Fruit fly (Drosophila melanogaster) whole organism, pupa: Measurements from ENCODE around the gene CG9338.

Experiments used
- CG10348 ChIP-seq: fragments of 200-800 bp; sonication (Bioruptor generic); IDR thresholded peaks from 2 replicates; pipeline ENCODE4 v1.3.6; 2022; ENCODE audit warnings: missing biosample characterization, missing genetic modification characterization
- CG12605 ChIP-seq: fragments of 200-800 bp; sonication (Bioruptor generic); IDR thresholded peaks from 2 replicates; pipeline ENCODE4 v1.3.6; 2022; ENCODE audit warnings: missing biosample characterization, missing genetic modification characterization
- CG13204 ChIP-seq: fragments of 200-800 bp; sonication (Bioruptor generic); optimal IDR thresholded peaks from 2 replicates; lab custom pipeline; 2018; ENCODE audit warnings: missing biosample characterization, mild to moderate bottlenecking, missing genetic modification characterization, moderate library complexity
- CG14655 ChIP-seq: fragments of 200-800 bp; sonication (Bioruptor generic); optimal IDR thresholded peaks from 3 replicates; lab custom pipeline; 2017; ENCODE audit warnings: mild to moderate bottlenecking, missing biosample characterization, missing genetic modification reagents, missing genetic modification characterization
- CG15710 ChIP-seq: fragments of 200-800 bp; sonication (Bioruptor generic); optimal IDR thresholded peaks from 2 replicates; lab custom pipeline; 2018; ENCODE audit warnings: missing biosample characterization, mild to moderate bottlenecking, missing genetic modification characterization, moderate library complexity
- CG17806 ChIP-seq: fragments of 200-800 bp; sonication (Bioruptor generic); optimal IDR thresholded peaks from 2 replicates; lab custom pipeline; 2018; ENCODE audit warnings: missing biosample characterization, mild to moderate bottlenecking, missing genetic modification characterization, moderate library complexity
- CG32121 ChIP-seq: fragments of 200-800 bp; sonication (Bioruptor generic); IDR thresholded peaks from 2 replicates; pipeline ENCODE4 v1.3.6; 2022; ENCODE audit warnings: missing biosample characterization, missing genetic modification characterization
- CG34367 ChIP-seq: fragments of 200-800 bp; sonication (Bioruptor generic); optimal IDR thresholded peaks from 2 replicates; lab custom pipeline; 2018; ENCODE audit warnings: missing biosample characterization, mild to moderate bottlenecking, missing genetic modification characterization
- CG4496 ChIP-seq: fragments of 200-800 bp; sonication (Bioruptor generic); IDR thresholded peaks from 3 replicates; pipeline ENCODE4 v1.3.6; 2022; ENCODE audit warnings: missing biosample characterization, missing genetic modification characterization
- CG8159 ChIP-seq: fragments of 200-800 bp; sonication (Bioruptor generic); optimal IDR thresholded peaks from 3 replicates; lab custom pipeline; 2018; ENCODE audit warnings: missing biosample characterization, mild to moderate bottlenecking, missing genetic modification characterization, moderate library complexity
- CG8301 ChIP-seq: fragments of 200-800 bp; sonication (Bioruptor generic); optimal IDR thresholded peaks from 2 replicates; lab custom pipeline; 2018; ENCODE audit warnings: missing biosample characterization, mild to moderate bottlenecking, missing genetic modification characterization
- CG9948 ChIP-seq: fragments of 200-800 bp; sonication (Bioruptor generic); optimal IDR thresholded peaks from 2 replicates; lab custom pipeline; 2018; ENCODE audit warnings: missing biosample characterization, mild to moderate bottlenecking, missing genetic modification characterization, moderate library complexity
- D1 ChIP-seq: fragments of 200-800 bp; sonication (Bioruptor generic); optimal IDR thresholded peaks from 2 replicates; lab custom pipeline; 2018; ENCODE audit warnings: missing biosample characterization, mild to moderate bottlenecking, missing genetic modification characterization, moderate library complexity
- EcR ChIP-seq: fragments of 200-800 bp; sonication (Bioruptor generic); optimal IDR thresholded peaks from 3 replicates; lab custom pipeline; 2019; ENCODE audit warnings: missing biosample characterization, missing genetic modification characterization, mild to moderate bottlenecking, moderate library complexity, missing genetic modification reagents
- Ets98B ChIP-seq: fragments of 200-800 bp; sonication (Bioruptor generic); IDR thresholded peaks from 2 replicates; pipeline ENCODE4 v1.3.6; 2022; ENCODE audit warnings: missing biosample characterization, missing genetic modification characterization
- Pif1A ChIP-seq: fragments of 200-800 bp; sonication (Bioruptor generic); optimal IDR thresholded peaks from 3 replicates; lab custom pipeline; 2016; ENCODE audit warnings: missing biosample characterization, missing genetic modification characterization
- Pif1B ChIP-seq: fragments of 200-800 bp; sonication (Bioruptor generic); optimal IDR thresholded peaks from 3 replicates; lab custom pipeline; 2016; ENCODE audit warnings: missing biosample characterization, missing genetic modification characterization
- Snoo ChIP-seq: fragments of 200-800 bp; sonication (Bioruptor generic); optimal IDR thresholded peaks from 3 replicates; lab custom pipeline; 2017; ENCODE audit warnings: missing biosample characterization, mild to moderate bottlenecking, missing genetic modification characterization, inconsistent platforms
- fd96Ca ChIP-seq: fragments of 200-800 bp; sonication (Bioruptor generic); IDR thresholded peaks from 3 replicates; pipeline ENCODE4 v1.3.6; 2022; ENCODE audit warnings: missing biosample characterization, missing genetic modification characterization
- gl ChIP-seq: fragments of 200-800 bp; sonication (Bioruptor generic); optimal IDR thresholded peaks from 2 replicates; lab custom pipeline; 2018; ENCODE audit warnings: missing biosample characterization, mild to moderate bottlenecking, missing genetic modification characterization
- rn ChIP-seq: fragments of 200-800 bp; sonication (Bioruptor generic); IDR thresholded peaks from 2 replicates; pipeline ENCODE4 v1.3.6; 2022; ENCODE audit warnings: missing biosample characterization, missing genetic modification characterization

The CG9338 gene

DNA sequence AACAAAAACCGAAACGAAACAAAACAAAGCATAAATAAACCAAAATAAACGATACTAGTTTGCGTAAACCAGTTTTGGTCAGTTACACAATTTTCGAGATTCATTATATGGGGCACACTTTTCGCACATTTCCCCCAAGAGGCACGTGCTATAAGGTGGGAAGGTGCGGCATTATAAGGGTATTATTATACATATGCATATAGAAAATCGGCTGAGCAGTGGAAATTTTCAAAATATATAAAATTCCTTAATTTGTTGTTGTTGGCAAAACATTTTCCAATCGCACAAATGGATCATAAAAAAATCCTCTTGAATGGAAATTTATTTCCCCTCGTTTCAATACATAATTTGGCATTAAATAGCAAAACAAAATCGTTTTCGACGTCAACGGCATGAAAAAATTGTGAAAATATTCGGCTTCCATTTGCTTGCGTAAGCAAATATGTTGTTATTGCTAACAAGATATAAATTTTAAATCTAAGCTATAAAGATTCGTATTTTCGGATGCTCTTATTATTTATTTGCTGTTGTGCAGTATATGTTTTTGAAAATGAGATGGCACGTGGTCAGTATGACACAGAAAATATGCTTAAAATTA is 33.6 kb downstream of the CG9338 start:
- TF ChIP-seq D1 (tag; lab: Kevin White, UChicago) (peak; percentile 28), EcR (no peak)
- TF ChIP-seq, all 21 proteins: peak for 1

DNA sequence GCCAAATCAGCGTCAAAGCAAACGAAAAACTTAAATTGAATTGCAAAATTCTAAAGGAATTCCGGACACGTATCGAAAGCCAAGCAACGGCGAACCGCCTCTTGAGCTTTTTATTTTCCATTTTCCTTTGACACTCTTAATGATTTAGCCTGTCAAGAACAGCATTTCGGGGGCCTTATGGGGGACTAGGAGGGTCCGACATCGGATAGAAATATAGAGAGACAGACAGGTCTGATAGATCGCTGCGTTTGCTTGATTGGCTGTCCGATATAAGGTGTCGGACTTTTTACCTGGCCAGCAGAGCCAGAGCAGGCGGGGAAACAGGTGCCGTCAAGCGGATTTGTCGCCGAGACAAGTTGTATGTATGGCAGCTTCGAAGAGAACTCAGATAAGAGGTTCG is 39.3 kb downstream of the CG9338 start:
- no peak for TF ChIP-seq fd96Ca
- TF ChIP-seq Pif1B (GFP tag; lab: Kevin White, UChicago), result no peak
- TF ChIP-seq D1 (tag; lab: Kevin White, UChicago), result no peak
- TF ChIP-seq CG13204, result no peak
- TF ChIP-seq CG32121 (GFP tag; lab: Robert Waterston, UW), result no peak
- no peak for TF ChIP-seq Pif1A
- TF ChIP-seq rn (GFP tag; lab: Robert Waterston, UW), result no peak
- no peak for TF ChIP-seq Snoo (tag; lab: Kevin White, UChicago)
- no peak for TF ChIP-seq CG10348 (GFP tag; lab: Robert Waterston, UW)
- TF ChIP-seq CG9948 (tag; lab: Kevin White, UChicago), result no peak
- no peak for TF ChIP-seq CG17806 (tag; lab: Kevin White, UChicago)
- TF ChIP-seq CG8159 (tag; lab: Kevin White, UChicago), result no peak
- TF ChIP-seq CG12605 (GFP tag; lab: Robert Waterston, UW), result no peak
- no peak for TF ChIP-seq CG4496 (GFP tag; lab: Robert Waterston, UW)
- TF ChIP-seq CG34367 (tag; lab: Kevin White, UChicago), result no peak
- no peak for TF ChIP-seq CG14655 (GFP tag; lab: Kevin White, UChicago)
- no peak for TF ChIP-seq CG15710 (tag; lab: Kevin White, UChicago)
- no peak for TF ChIP-seq gl (tag; lab: Kevin White, UChicago)
- TF ChIP-seq CG8301 (tag; lab: Kevin White, UChicago), result no peak

DNA sequence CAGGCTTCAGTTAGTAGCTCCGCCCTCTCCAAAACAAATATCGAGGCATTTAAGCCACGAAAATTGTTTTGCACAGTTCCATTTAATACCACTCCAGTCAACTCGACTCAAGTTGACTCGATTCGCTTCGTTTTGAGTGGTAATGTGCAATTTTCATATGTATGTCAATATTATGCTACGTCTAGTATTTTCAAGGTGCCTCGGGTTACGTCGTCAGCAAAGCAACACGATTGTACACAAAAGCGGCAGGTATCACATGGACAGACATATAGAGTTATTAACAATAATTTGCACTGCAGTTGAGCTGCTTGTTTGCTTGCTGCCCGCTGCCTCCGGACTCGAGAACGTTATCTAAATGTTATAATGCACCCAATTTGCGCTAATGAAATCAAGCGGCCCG is 40.0 kb downstream of the CG9338 start:
- TF ChIP-seq EcR, result no peak
- TF ChIP-seq CG4496 (GFP tag; lab: Robert Waterston, UW), result no peak
- TF ChIP-seq CG14655 (GFP tag; lab: Kevin White, UChicago), result no peak
- TF ChIP-seq Ets98B, result no peak
- TF ChIP-seq CG9948 (tag; lab: Kevin White, UChicago), result no peak
- TF ChIP-seq Pif1A, result no peak
- no peak for TF ChIP-seq CG15710 (tag; lab: Kevin White, UChicago)
- TF ChIP-seq CG13204, result no peak
- TF ChIP-seq rn (GFP tag; lab: Robert Waterston, UW), result no peak
- TF ChIP-seq CG8301 (tag; lab: Kevin White, UChicago), result no peak
- no peak for TF ChIP-seq CG17806 (tag; lab: Kevin White, UChicago)
- TF ChIP-seq CG12605 (GFP tag; lab: Robert Waterston, UW), result no peak
- TF ChIP-seq CG32121 (GFP tag; lab: Robert Waterston, UW), result no peak
- no peak for TF ChIP-seq fd96Ca
- TF ChIP-seq CG8159 (tag; lab: Kevin White, UChicago), result no peak
- TF ChIP-seq D1 (tag; lab: Kevin White, UChicago), result no peak

DNA sequence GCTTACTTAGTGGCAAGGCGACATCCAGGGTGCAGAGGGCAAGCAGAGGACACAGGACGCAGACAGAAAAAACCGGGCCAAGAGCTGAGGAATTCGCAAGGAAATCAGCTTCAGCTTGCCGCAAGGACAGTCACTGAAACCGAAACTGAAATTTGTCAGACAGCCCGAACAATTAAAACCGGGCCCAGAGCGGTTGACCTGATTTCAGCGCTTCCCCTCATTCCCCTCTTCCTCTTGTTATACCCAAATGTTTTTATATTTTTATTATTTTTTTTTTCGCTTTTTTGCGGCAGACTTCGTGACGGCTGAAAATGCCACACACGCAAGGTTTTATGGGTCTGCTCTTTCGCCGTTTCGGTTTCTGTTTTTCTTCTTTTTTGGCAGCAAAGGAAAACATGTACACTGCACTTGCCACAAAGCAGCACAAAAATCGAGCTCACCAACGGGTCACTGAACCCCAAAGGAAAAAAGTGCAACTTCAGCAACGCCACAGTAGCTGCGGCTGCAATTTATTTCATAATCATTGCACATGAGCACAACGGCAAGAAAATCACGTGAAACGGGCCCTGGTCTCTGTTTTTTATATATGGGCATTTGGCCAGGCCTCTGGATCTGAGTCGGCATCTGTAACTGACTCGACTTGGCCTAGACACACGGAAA is 43.1 kb downstream of the CG9338 start:
- peak; percentile 60 for TF ChIP-seq EcR
- peak; percentile 59 for TF ChIP-seq Snoo (tag; lab: Kevin White, UChicago)
- no peak for TF ChIP-seq CG10348 (GFP tag; lab: Robert Waterston, UW)

DNA sequence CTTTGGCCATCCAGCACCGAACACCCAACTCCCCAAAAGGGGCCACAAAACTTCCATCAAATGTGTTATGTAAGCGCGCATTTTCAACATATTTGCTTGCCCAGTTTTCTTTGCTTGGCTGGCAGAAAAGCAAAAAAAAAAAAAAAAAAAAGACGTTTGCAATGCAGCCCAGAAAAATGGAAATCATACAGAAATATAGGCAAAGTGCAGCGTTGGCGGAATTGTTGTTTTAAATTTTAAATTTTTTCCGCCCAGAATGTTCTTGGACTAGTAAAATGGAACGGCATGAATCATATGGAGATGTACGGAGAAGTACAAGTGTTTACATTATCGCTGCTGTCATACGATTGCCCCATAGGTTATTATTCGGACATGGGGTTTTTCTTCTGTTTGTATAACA is 44.3 kb downstream of the CG9338 start:
- no peak for TF ChIP-seq CG17806 (tag; lab: Kevin White, UChicago)
- no peak for TF ChIP-seq CG8159 (tag; lab: Kevin White, UChicago)
- peak; percentile 14; the same call in 1 of the 2 replicates for TF ChIP-seq Ets98B
- TF ChIP-seq, all 21 proteins: peak for 1

DNA sequence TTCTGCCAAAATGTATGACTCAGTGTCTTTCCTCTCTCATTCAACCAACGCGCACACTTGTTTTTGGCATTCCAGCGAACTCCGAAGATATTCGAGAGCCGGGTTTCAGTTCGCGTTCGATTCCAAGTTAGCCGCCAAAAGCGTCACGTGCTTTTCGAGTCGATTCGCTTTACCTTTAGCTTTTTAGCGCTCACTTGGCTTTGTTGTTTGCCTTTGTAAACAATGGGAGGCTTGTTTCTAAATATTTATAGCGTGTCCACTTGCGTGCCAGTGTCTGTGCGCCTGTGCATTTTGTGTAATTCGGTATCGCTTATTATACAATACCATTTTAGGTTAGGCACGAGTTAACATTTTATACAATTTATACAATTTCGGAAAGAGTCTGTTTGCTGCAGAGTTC is 46.4 kb downstream of the CG9338 start:
- TF ChIP-seq Ets98B, result peak; percentile 18; the same call in 1 of the 2 replicates
- no peak for TF ChIP-seq CG34367 (tag; lab: Kevin White, UChicago)

DNA sequence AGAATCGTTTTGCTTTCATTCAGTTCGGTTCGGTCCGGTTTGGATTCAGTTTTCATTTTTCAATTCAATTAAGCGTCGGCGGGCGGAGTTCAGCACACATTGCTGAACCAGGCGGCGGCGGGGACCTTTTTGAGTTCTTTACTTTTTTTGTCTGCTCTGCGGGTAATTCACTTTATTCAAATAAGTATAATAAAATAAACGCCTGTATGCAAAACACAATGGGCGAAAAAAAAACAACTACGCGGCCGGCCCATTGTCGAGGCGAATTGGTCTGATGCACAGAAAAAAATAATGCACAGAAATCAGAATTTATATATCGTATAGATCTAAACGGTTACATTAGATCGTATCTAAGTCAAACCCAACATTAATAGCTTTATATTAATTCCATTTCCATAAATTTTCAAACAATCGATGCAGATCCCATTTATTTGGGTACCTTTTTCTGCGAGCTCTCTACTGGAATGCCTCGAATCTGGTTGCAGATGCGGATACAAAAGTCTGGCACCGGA is 47.8 kb downstream of the CG9338 start:
- peak; percentile 72 for TF ChIP-seq CG13204
- peak; percentile 74 for TF ChIP-seq gl (tag; lab: Kevin White, UChicago)
- peak; percentile 77 for TF ChIP-seq Pif1A
- TF ChIP-seq D1 (tag; lab: Kevin White, UChicago), result no peak
- peak; percentile 25 for TF ChIP-seq CG8301 (tag; lab: Kevin White, UChicago)
- TF ChIP-seq Pif1B (GFP tag; lab: Kevin White, UChicago), result peak; percentile 68
- peak; percentile 73 for TF ChIP-seq EcR
- peak; percentile 24; the same call in 1 of the 2 replicates for TF ChIP-seq CG32121 (GFP tag; lab: Robert Waterston, UW)
- TF ChIP-seq CG34367 (tag; lab: Kevin White, UChicago), result peak; percentile 37
- no peak for TF ChIP-seq CG12605 (GFP tag; lab: Robert Waterston, UW)
- peak; percentile 80 for TF ChIP-seq CG8159 (tag; lab: Kevin White, UChicago)
- peak; percentile 72 for TF ChIP-seq Snoo (tag; lab: Kevin White, UChicago)
- TF ChIP-seq Ets98B, result no peak; the same call in 1 of the 2 replicates
- peak; percentile 51 for TF ChIP-seq CG14655 (GFP tag; lab: Kevin White, UChicago)
- TF ChIP-seq CG10348 (GFP tag; lab: Robert Waterston, UW), result no peak
- no peak for TF ChIP-seq rn (GFP tag; lab: Robert Waterston, UW)
- TF ChIP-seq CG9948 (tag; lab: Kevin White, UChicago), result peak; percentile 64
- TF ChIP-seq CG17806 (tag; lab: Kevin White, UChicago), result peak; percentile 65
- peak; percentile 37; the same call in 1 of the 3 replicates for TF ChIP-seq CG4496 (GFP tag; lab: Robert Waterston, UW)
- no peak for TF ChIP-seq fd96Ca
- TF ChIP-seq CG15710 (tag; lab: Kevin White, UChicago), result peak; percentile 63
